Worm (Caenorhabditis elegans): ENCODE results near the gene fbxa-220.
A peak's percentile ranks its signal among the peaks of the same experiment; 100 is the strongest.

DNA sequence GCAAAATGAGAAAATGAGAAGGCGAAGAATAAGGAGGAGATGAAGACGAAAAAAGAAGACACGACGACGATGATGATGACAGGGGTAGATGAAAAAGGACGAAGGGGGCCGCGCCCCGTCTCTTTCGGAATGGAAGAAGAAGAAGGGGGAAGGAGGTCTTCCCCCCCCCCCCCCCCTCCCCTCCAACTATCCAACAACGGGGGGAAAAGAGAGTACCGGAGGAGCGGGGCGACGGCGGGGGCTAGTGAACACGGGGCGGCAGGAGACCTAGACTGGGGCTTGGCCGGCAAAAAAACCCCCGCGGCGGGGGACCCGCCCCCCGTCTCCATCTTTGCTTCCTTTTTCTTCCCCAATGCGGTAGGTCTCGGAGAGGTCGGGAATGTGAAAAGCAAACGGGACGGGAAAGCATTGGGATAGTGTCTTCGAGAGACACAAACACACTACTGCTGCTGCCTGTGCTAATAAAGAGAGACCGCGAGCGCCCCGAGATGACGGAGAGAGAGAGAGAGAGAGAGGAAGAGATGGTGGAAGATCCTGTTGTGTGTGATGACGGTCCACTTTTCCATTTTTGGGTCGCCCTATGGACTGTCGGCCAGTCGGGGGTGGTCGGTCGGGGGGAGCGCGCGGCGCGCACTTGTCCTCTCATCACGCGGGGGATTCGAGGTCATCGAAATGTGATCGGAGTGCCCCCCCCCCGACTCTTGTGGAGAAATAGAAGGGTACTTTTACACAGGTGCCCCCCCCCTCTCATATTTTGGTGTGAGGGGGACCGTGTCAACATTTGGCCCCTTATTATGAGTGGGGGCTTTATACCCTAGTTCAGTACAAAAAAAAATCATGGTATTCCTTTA is 16.1 kb downstream of the fbxa-220 start:
- no peak for TF ChIP-seq rec-8 (tag; optimal IDR thresholded peaks at IDR 0.05)
- no peak for TF ChIP-seq snpc-4 (GFP tag; optimal IDR thresholded peaks at IDR 0.05)
- TF ChIP-seq snpc-4 (tag; optimal IDR thresholded peaks at IDR 0.05) = no peak
- no peak for TF ChIP-seq hrde-1 (tag; optimal IDR thresholded peaks at IDR 0.05; ENCODE audit: borderline replicate concordance)
- no peak for TF ChIP-seq egl-44 (GFP tag; IDR thresholded peaks at IDR 0.05)
- no peak for TF ChIP-seq F52B5.7 (tag; optimal IDR thresholded peaks at IDR 0.05)
- no peak for TF ChIP-seq Y53G8AR.9 (GFP tag; conservative IDR thresholded peaks at IDR 0.05)
- TF ChIP-seq cebp-2 (GFP tag; IDR thresholded peaks at IDR 0.05) = 0 out of 2 replicates have a peak, but pooled peaks have one; percentile 19
- TF ChIP-seq ama-1 (optimal IDR thresholded peaks at IDR 0.05) = no peak
- TF ChIP-seq ama-1 (GFP tag; optimal IDR thresholded peaks at IDR 0.05) = no peak
